Fruit fly (Drosophila melanogaster): Measurements from ENCODE around the gene Taf12.

The Taf12 gene

DNA sequence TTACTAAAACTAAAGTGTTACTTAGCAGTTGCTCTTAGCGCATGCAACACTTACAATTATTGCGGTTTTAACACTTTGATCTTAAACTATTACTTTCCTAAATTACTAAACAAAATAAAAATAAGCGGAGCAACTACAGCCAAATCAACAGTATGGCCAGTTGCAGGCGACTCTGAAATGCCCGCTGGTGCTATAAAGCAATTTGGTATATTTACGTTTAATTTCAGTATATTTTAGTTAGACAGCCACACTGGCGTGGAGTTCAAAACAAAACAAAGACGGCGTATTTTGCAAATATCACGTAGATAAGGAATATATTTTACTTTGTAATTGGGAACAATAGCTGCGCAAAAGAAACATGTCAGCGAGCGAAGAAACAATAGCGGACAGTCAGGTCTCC, at the start of gene Taf12, which contains the start of gene Ho (continued):
- TF ChIP-seq Dp (GFP tag; optimal IDR thresholded peaks at IDR 0.05) (peak; percentile 71), Dbx (GFP tag; IDR thresholded peaks at IDR 0.05) (no peak), CG12071 (GFP tag; optimal IDR thresholded peaks at IDR 0.05) (no peak), da (GFP tag; optimal IDR thresholded peaks at IDR 0.05) (no peak), CHES-1-like (GFP tag; optimal IDR thresholded peaks at IDR 0.05) (peak; percentile 36), eve (GFP tag; optimal IDR thresholded peaks at IDR 0.05) (no peak), bbx (GFP tag; IDR thresholded peaks at IDR 0.05; ENCODE audit: partially characterized antibody) (0 out of 2 replicates have a peak, but pooled peaks have one; percentile 40), abd-A (tag; optimal IDR thresholded peaks at IDR 0.05) (no peak), HmgZ (tag; optimal IDR thresholded peaks at IDR 0.05) (peak; percentile 42), CG1024 (GFP tag; IDR thresholded peaks at IDR 0.05) (no peak), CG33557 (GFP tag; optimal IDR thresholded peaks at IDR 0.05) (no peak), CG33213 (GFP tag; optimal IDR thresholded peaks at IDR 0.05) (peak; percentile 43), CG32532 (GFP tag; IDR thresholded peaks at IDR 0.05) (no peak), pzg (GFP tag; optimal IDR thresholded peaks at IDR 0.05) (peak; percentile 88), tll (GFP tag; optimal IDR thresholded peaks at IDR 0.05) (no peak), Fer3 (tag; optimal IDR thresholded peaks at IDR 0.05) (no peak), tx (GFP tag; optimal IDR thresholded peaks at IDR 0.05) (no peak), CG30403 (GFP tag; optimal IDR thresholded peaks at IDR 0.05) (no peak), unpg (GFP tag; optimal IDR thresholded peaks at IDR 0.05) (no peak), CG13287 (GFP tag; IDR thresholded peaks at IDR 0.05; ENCODE audit: partially characterized antibody) (peak; percentile 41; the same call in 1 of the 2 replicates), chn (GFP tag; optimal IDR thresholded peaks at IDR 0.05) (no peak), Oaz (GFP tag; IDR thresholded peaks at IDR 0.05) (no peak), zen (tag; optimal IDR thresholded peaks at IDR 0.05) (peak; percentile 63), lbe (GFP tag; optimal IDR thresholded peaks at IDR 0.05) (peak; percentile 6), Doc2 (GFP tag; IDR thresholded peaks at IDR 0.05) (no peak), Sry-δ (GFP tag; optimal IDR thresholded peaks at IDR 0.05) (peak; percentile 17), row (GFP tag; IDR thresholded peaks at IDR 0.05) (0 out of 3 replicates have a peak, but pooled peaks have one; percentile 27), CG10462 (GFP tag; optimal IDR thresholded peaks at IDR 0.05) (no peak), NC2β (GFP tag; optimal IDR thresholded peaks at IDR 0.05) (no peak), CG6175 (GFP tag; IDR thresholded peaks at IDR 0.05) (no peak), HLH54F (GFP tag; optimal IDR thresholded peaks at IDR 0.05) (no peak), Nf-YA (GFP tag; IDR thresholded peaks at IDR 0.05) (no peak), zf30C (GFP tag; optimal IDR thresholded peaks at IDR 0.05) (no peak), exex (tag; optimal IDR thresholded peaks at IDR 0.05) (peak; percentile 36), CG6765 (GFP tag; optimal IDR thresholded peaks at IDR 0.05) (no peak), BtbVII (GFP tag; optimal IDR thresholded peaks at IDR 0.05) (no peak), MTF-1 (GFP tag; optimal IDR thresholded peaks at IDR 0.05; ENCODE audit: borderline replicate concordance) (no peak), CG34376 (GFP tag; optimal IDR thresholded peaks at IDR 0.05) (no peak), Hand (GFP tag; optimal IDR thresholded peaks at IDR 0.05) (no peak), phol (tag; optimal IDR thresholded peaks at IDR 0.05) (peak; percentile 30), ash1 (GFP tag; optimal IDR thresholded peaks at IDR 0.05) (no peak), Chrac-16 (GFP tag; optimal IDR thresholded peaks at IDR 0.05) (no peak), yki (optimal IDR thresholded peaks at IDR 0.05) (no peak), CG6791 (GFP tag; IDR thresholded peaks at IDR 0.05; ENCODE audit: partially characterized antibody) (no peak), stwl (tag; optimal IDR thresholded peaks at IDR 0.05) (peak; percentile 84), salm (tag; optimal IDR thresholded peaks at IDR 0.05) (no peak), vnd (GFP tag; IDR thresholded peaks at IDR 0.05; ENCODE audit: partially characterized antibody) (no peak), ato (GFP tag; IDR thresholded peaks at IDR 0.05; ENCODE audit: partially characterized antibody) (no peak), gsb-n (tag; optimal IDR thresholded peaks at IDR 0.05) (no peak), CG11504 (tag; optimal IDR thresholded peaks at IDR 0.05) (peak; percentile 31), Oli (tag; optimal IDR thresholded peaks at IDR 0.05) (no peak)

Data from whole organism, embryonic.